Worm (Caenorhabditis elegans) whole organism, mixed stage, embryonic: ENCODE results near the gene K08H10.6.

Experiments
- ceh-83 ChIP-seq: fragments of 200-800 bp; sonication (Bioruptor generic); optimal IDR thresholded peaks from 2 replicates; lab custom pipeline; 2018; ENCODE audit warnings: mild to moderate bottlenecking, missing genetic modification characterization, missing compliant biosample characterization
- lin-32 ChIP-seq: fragments of 200-800 bp; sonication (Bioruptor generic); optimal IDR thresholded peaks from 2 replicates; lab custom pipeline; 2018; ENCODE audit warnings: mild to moderate bottlenecking, missing genetic modification characterization, missing compliant biosample characterization
- nhr-237 ChIP-seq: fragments of 150-350 bp; optimal IDR thresholded peaks from 2 replicates; lab custom pipeline; 2014; ENCODE audit warnings: missing biosample characterization, missing genetic modification characterization
- pha-4 ChIP-seq: fragments of 150-350 bp; optimal IDR thresholded peaks from 2 replicates; lab custom pipeline; 2018; ENCODE audit warnings: missing biosample characterization, missing genetic modification reagents, missing genetic modification characterization
- unc-62 ChIP-seq: fragments of 150-350 bp; optimal IDR thresholded peaks from 2 replicates; lab custom pipeline; 2014; ENCODE audit warnings: missing biosample characterization, missing genetic modification reagents, missing genetic modification characterization

DNA sequence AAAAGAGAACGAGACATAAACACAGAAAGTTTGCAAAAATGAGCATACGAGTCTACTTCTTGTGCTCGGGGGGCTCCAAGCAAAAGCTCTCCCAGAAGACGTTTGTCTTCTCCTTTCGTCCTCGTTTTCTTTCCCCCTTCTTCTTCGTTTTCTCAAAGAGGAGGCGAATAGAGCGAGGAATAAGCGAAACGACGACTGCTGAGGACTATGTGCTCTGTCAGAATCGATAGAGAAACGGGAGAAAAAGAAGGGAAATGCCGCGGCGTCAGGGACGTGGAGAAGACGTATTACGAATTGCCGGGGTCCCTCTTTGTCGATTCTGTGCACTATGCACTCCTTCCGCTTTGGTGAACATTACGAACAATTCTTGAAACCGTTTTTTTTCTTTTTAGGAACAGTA lies 17.3 kb downstream of the K08H10.6 start:
- no peak for TF ChIP-seq ceh-83
- no peak for TF ChIP-seq unc-62 (GFP tag; lab: Kevin White, UChicago)
- TF ChIP-seq lin-32 (GFP tag; lab: Kevin White, UChicago), result no peak
- no peak for TF ChIP-seq pha-4
- no peak for TF ChIP-seq nhr-237
